In genomic region chr2L:8211070-8211469, dm6 we compare ENCODE assay signal across 4 fruit fly cellular contexts.
TF ChIP-seq lines count a peak whose summit lies in the region.

TSS of gene Ssb-c31a (plus strand) at chr2L:8211347.

TF ChIP-seq in whole organism, adult, 20 proteins besides CTCF, POLR2A, EP300 and RAD21 (continued from another document):
- TF ChIP-seq cic (GFP tag; optimal IDR thresholded peaks at IDR 0.05; lab: Kevin White, UChicago) (peak; percentile 50), CG1620 (GFP tag; optimal IDR thresholded peaks at IDR 0.05; lab: Kevin White, UChicago) (peak; percentile 88)

TF ChIP-seq in whole organism, embryonic, 481 proteins besides CTCF, POLR2A, EP300 and RAD21 (continued from another document and continues in another):
- TF ChIP-seq Max (GFP tag; optimal IDR thresholded peaks at IDR 0.05; lab: Kevin White, UChicago) (peak; percentile 67), C15 (GFP tag; IDR thresholded peaks at IDR 0.05; lab: Robert Waterston, UW) (no peak), CG12659 (GFP tag; optimal IDR thresholded peaks at IDR 0.05; lab: Kevin White, UChicago) (peak; percentile 73), Atf6 (GFP tag; IDR thresholded peaks at IDR 0.05; lab: Robert Waterston, UW) (peak; percentile 40; the same call in 1 of the 2 replicates), emc (GFP tag; optimal IDR thresholded peaks at IDR 0.05; lab: Kevin White, UChicago) (peak; percentile 33), Drgx (GFP tag; IDR thresholded peaks at IDR 0.05; lab: Robert Waterston, UW) (no peak), CG6854 (GFP tag; optimal IDR thresholded peaks at IDR 0.05; lab: Kevin White, UChicago) (no peak), CG10431 (GFP tag; optimal IDR thresholded peaks at IDR 0.05; lab: Kevin White, UChicago) (peak; percentile 6), run (tag; optimal IDR thresholded peaks at IDR 0.05; lab: Kevin White, UChicago) (no peak), inv (GFP tag; IDR thresholded peaks at IDR 0.05; lab: Robert Waterston, UW; ENCODE audit: partially characterized antibody) (peak; percentile 68), lov (optimal IDR thresholded peaks at IDR 0.05; lab: Kevin White, UChicago) (no peak), lov (GFP tag; IDR thresholded peaks at IDR 0.05; lab: Robert Waterston, UW) (no peak), grn (GFP tag; optimal IDR thresholded peaks at IDR 0.05; lab: Kevin White, UChicago) (no peak), CHES-1-like (GFP tag; optimal IDR thresholded peaks at IDR 0.05; lab: Kevin White, UChicago) (peak; percentile 39), ERR (GFP tag; optimal IDR thresholded peaks at IDR 0.05; lab: Kevin White, UChicago) (peak; percentile 4), CG13624 (GFP tag; optimal IDR thresholded peaks at IDR 0.05; lab: Kevin White, UChicago) (peak; percentile 82), CG9437 (GFP tag; optimal IDR thresholded peaks at IDR 0.05; lab: Kevin White, UChicago) (peak; percentile 53), CG10274 (GFP tag; optimal IDR thresholded peaks at IDR 0.05; lab: Kevin White, UChicago) (no peak), CG1602 (GFP tag; optimal IDR thresholded peaks at IDR 0.05; lab: Kevin White, UChicago) (peak; percentile 35), caup (GFP tag; optimal IDR thresholded peaks at IDR 0.05; lab: Kevin White, UChicago; ENCODE audit: severe bottlenecking) (peak; percentile 47), Oaz (GFP tag; IDR thresholded peaks at IDR 0.05; lab: Robert Waterston, UW) (no peak), CG12299 (tag; optimal IDR thresholded peaks at IDR 0.05; lab: Kevin White, UChicago) (peak; percentile 60), CG14014 (GFP tag; IDR thresholded peaks at IDR 0.05; lab: Robert Waterston, UW) (no peak), kay (GFP tag; optimal IDR thresholded peaks at IDR 0.05; lab: Kevin White, UChicago) (no peak), sug (tag; optimal IDR thresholded peaks at IDR 0.05; lab: Kevin White, UChicago) (peak; percentile 71), hkb (optimal IDR thresholded peaks at IDR 0.05; lab: Kevin White, UChicago) (no peak), hkb (GFP tag; IDR thresholded peaks at IDR 0.05; lab: Robert Waterston, UW) (0 out of 2 replicates have a peak, but pooled peaks have one; percentile 34), Ssrp (tag; optimal IDR thresholded peaks at IDR 0.05; lab: Kevin White, UChicago) (peak; percentile 15), fu2 (GFP tag; optimal IDR thresholded peaks at IDR 0.05; lab: Kevin White, UChicago) (no peak), Rx (GFP tag; IDR thresholded peaks at IDR 0.05; lab: Robert Waterston, UW) (no peak), CG11456 (GFP tag; IDR thresholded peaks at IDR 0.05; lab: Robert Waterston, UW) (no peak), CG16863 (GFP tag; optimal IDR thresholded peaks at IDR 0.05; lab: Kevin White, UChicago) (peak; percentile 19), chn (GFP tag; optimal IDR thresholded peaks at IDR 0.05; lab: Kevin White, UChicago) (peak; percentile 52), Lpt (GFP tag; optimal IDR thresholded peaks at IDR 0.05; lab: Kevin White, UChicago) (no peak), eyg (GFP tag; optimal IDR thresholded peaks at IDR 0.05; lab: Kevin White, UChicago) (no peak), CG8359 (GFP tag; optimal IDR thresholded peaks at IDR 0.05; lab: Kevin White, UChicago; ENCODE audit: borderline replicate concordance) (no peak), CG14860 (GFP tag; IDR thresholded peaks at IDR 0.05; lab: Robert Waterston, UW; ENCODE audit: partially characterized antibody) (peak; percentile 47; the same call in 1 of the 3 replicates), BtbVII (GFP tag; optimal IDR thresholded peaks at IDR 0.05; lab: Kevin White, UChicago) (no peak), tio (GFP tag; optimal IDR thresholded peaks at IDR 0.05; lab: Kevin White, UChicago) (no peak), Nf-YB (GFP tag; optimal IDR thresholded peaks at IDR 0.05; lab: Kevin White, UChicago) (no peak), TFAM (GFP tag; optimal IDR thresholded peaks at IDR 0.05; lab: Kevin White, UChicago) (no peak), Eip74EF (GFP tag; optimal IDR thresholded peaks at IDR 0.05; lab: Kevin White, UChicago) (no peak), CG15011 (GFP tag; optimal IDR thresholded peaks at IDR 0.05; lab: Kevin White, UChicago) (no peak)

TF ChIP-seq in whole organism, prepupa, 60 proteins besides CTCF, POLR2A, EP300 and RAD21 (continued from another document):
- TF ChIP-seq Sox14 (GFP tag; optimal IDR thresholded peaks at IDR 0.05; lab: Kevin White, UChicago) (peak; percentile 65), vri (GFP tag; optimal IDR thresholded peaks at IDR 0.05; lab: Kevin White, UChicago) (peak; percentile 46), CG15336 (GFP tag; IDR thresholded peaks at IDR 0.05; lab: Robert Waterston, UW) (no peak), ss (GFP tag; optimal IDR thresholded peaks at IDR 0.05; lab: Kevin White, UChicago) (peak; percentile 34 to 65), Hr4 (GFP tag; optimal IDR thresholded peaks at IDR 0.05; lab: Kevin White, UChicago) (peak; percentile 50), CG3032 (tag; optimal IDR thresholded peaks at IDR 0.05; lab: Kevin White, UChicago) (peak; percentile 44), svp (GFP tag; lab: Kevin White, UChicago) (peak; percentile 66), CG8119 (GFP tag; IDR thresholded peaks at IDR 0.05; lab: Robert Waterston, UW) (no peak), acj6 (GFP tag; optimal IDR thresholded peaks at IDR 0.05; lab: Kevin White, UChicago) (peak; percentile 65), CG8632 (GFP tag; optimal IDR thresholded peaks at IDR 0.05; lab: Kevin White, UChicago) (no peak), Sox102F (GFP tag; optimal IDR thresholded peaks at IDR 0.05; lab: Kevin White, UChicago) (peak; percentile 66), achi (GFP tag; optimal IDR thresholded peaks at IDR 0.05; lab: Kevin White, UChicago) (peak; percentile 63), Hr39 (GFP tag; optimal IDR thresholded peaks at IDR 0.05; lab: Kevin White, UChicago) (peak; percentile 47), CG6808 (GFP tag; optimal IDR thresholded peaks at IDR 0.05; lab: Kevin White, UChicago) (peak; percentile 50), CG31627 (GFP tag; optimal IDR thresholded peaks at IDR 0.05; lab: Kevin White, UChicago) (peak; percentile 60), Lpt (GFP tag; optimal IDR thresholded peaks at IDR 0.05; lab: Kevin White, UChicago) (no peak), CG6163 (GFP tag; IDR thresholded peaks at IDR 0.05; lab: Robert Waterston, UW) (0 out of 3 replicates have a peak, but pooled peaks have one; percentile 22), CG9139 (GFP tag; optimal IDR thresholded peaks at IDR 0.05; lab: Kevin White, UChicago) (peak; percentile 5), CG6792 (GFP tag; optimal IDR thresholded peaks at IDR 0.05; lab: Kevin White, UChicago) (peak; percentile 38), CG32006 (GFP tag; optimal IDR thresholded peaks at IDR 0.05; lab: Kevin White, UChicago) (peak; percentile 5), CG11294 (GFP tag; IDR thresholded peaks at IDR 0.05; lab: Robert Waterston, UW) (no peak), esn (GFP tag; optimal IDR thresholded peaks at IDR 0.05; lab: Kevin White, UChicago) (peak; percentile 72), CG10669 (GFP tag; optimal IDR thresholded peaks at IDR 0.05; lab: Kevin White, UChicago) (peak; percentile 26), salr (GFP tag; optimal IDR thresholded peaks at IDR 0.05; lab: Kevin White, UChicago) (peak in 1 of 2 experiments; percentile 7), CG8319 (GFP tag; optimal IDR thresholded peaks at IDR 0.05; lab: Kevin White, UChicago) (peak; percentile 16), pdm3 (GFP tag; optimal IDR thresholded peaks at IDR 0.05; lab: Kevin White, UChicago) (peak; percentile 61), CG34406 (GFP tag; optimal IDR thresholded peaks at IDR 0.05; lab: Kevin White, UChicago) (peak; percentile 4), CG16779 (tag; optimal IDR thresholded peaks at IDR 0.05; lab: Kevin White, UChicago) (no peak)

TF ChIP-seq in whole organism, wandering third instar larva, 38 proteins besides CTCF, POLR2A, EP300 and RAD21 (continued from another document):
- no peak for TF ChIP-seq lola (GFP tag; optimal IDR thresholded peaks at IDR 0.05; lab: Kevin White, UChicago)
- no peak for TF ChIP-seq Dfd (GFP tag; optimal IDR thresholded peaks at IDR 0.05; lab: Kevin White, UChicago)
- no peak for TF ChIP-seq Vsx2 (GFP tag; optimal IDR thresholded peaks at IDR 0.05; lab: Kevin White, UChicago; ENCODE audit: partially characterized antibody)
- TF ChIP-seq usp (GFP tag; optimal IDR thresholded peaks at IDR 0.05; lab: Kevin White, UChicago) = no peak
- TF ChIP-seq dl (GFP tag; optimal IDR thresholded peaks at IDR 0.05; lab: Kevin White, UChicago; ENCODE audit: insufficient read depth in 1 of 2, partially characterized antibody in 2 of 2) = no peak
- TF ChIP-seq Dif (GFP tag; optimal IDR thresholded peaks at IDR 0.05; lab: Kevin White, UChicago; ENCODE audit: partially characterized antibody) = no peak
- TF ChIP-seq psq (GFP tag; optimal IDR thresholded peaks at IDR 0.05; lab: Kevin White, UChicago) = peak; percentile 58
- no peak for TF ChIP-seq Myc (optimal IDR thresholded peaks at IDR 0.05; lab: Kevin White, UChicago)
